Worm (Caenorhabditis elegans) whole organism, L4/young adult: ENCODE data around the gene oac-53.

ENCODE experiments used
- W03F9.2 ChIP-seq: fragments of 150-350 bp; optimal IDR thresholded peaks from 2 replicates; lab custom pipeline; 2014; ENCODE audit warnings: missing biosample characterization, missing genetic modification characterization
- dao-5 ChIP-seq: sonication (generic microtip); optimal IDR thresholded peaks from 2 replicates; lab custom pipeline; 2016; ENCODE audit warnings: missing genotype, missing genetic modification characterization, moderate library complexity, missing compliant biosample characterization
- him-1 ChIP-seq: sonication (generic microtip); optimal IDR thresholded peaks from 2 replicates; lab custom pipeline; 2016; ENCODE audit warnings: missing genotype, missing genetic modification reagents, missing genetic modification characterization, missing compliant biosample characterization

Gene oac-53

DNA sequence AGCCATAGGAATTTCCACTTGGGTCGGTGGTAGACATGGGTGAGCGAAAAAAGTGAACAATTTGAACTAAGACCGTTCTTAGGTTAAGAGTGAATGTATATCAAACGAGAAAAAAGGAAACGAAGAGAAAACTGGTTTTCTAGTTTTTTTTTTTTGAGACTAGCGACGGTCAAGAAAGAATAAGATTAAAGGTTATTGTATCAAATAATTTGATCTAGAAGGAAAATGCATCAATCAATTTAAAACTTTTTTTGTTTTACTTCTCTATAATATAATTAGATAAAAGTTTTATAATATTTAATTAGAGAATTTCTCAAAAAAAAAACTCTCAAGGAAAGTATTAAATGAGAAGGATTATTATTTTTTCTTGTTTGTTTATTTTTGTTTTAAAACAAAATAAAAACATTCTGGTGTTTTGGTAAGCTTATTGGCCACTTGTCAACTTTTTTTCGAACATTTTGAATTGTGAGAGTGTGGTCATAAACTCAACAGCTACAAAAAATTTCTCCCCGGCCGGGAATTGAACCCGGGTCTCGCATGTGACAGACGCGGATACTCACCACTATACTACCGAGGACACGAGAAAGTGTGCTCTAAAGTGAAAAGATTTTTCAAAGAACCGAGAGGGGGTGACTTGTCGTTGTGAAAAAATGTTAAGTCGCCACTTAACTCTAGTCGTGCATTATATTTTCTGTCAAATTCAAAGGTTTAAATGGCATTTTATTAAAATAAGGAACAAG, 17.6 kb upstream of the oac-53 start, which contains the start of gene W06G6.17:
Gene W06G6.17, minus strand, starts transcription at position 51 of the 740 bp plus-strand sequence.
- TF ChIP-seq him-1 (tag; lab: Kevin White, UChicago) (no peak), dao-5 (tag; lab: Kevin White, UChicago) (no peak), W03F9.2 (tag; lab: Kevin White, UChicago) (no peak)

ce11 chrV:16643558-16643957, 15.8 kb upstream of the oac-53 start, which contains the start of gene srw-77:
Gene srw-77 (minus strand): TSS chrV:16643658.
- TF ChIP-seq W03F9.2 (tag; lab: Kevin White, UChicago) (no peak), dao-5 (tag; lab: Kevin White, UChicago) (no peak), him-1 (tag; lab: Kevin White, UChicago) (no peak)

DNA sequence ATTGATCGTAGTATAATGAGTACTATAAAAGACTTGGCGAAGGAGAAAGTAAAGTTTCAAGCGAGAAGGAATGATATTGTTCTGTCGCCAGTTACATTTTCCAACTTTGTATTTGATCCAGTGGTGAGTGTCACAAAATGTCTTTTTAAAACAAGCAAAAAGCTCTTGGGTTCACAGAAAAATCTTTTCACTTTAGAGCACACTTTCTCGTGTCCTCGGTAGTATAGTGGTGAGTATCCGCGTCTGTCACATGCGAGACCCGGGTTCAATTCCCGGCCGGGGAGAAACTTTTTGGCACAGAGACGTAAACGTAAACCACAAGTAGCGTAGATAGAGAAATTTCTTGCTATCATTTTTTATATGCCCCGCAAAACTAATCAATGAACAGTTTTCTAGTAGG, 12.6 kb upstream of the oac-53 start:
- TF ChIP-seq W03F9.2 (tag; lab: Kevin White, UChicago) (no peak), him-1 (tag; lab: Kevin White, UChicago) (no peak), dao-5 (tag; lab: Kevin White, UChicago) (no peak)

- TF ChIP-seq dao-5 (tag; lab: Kevin White, UChicago): no peak
- TF ChIP-seq W03F9.2 (tag; lab: Kevin White, UChicago): no peak
Observed at ce11 chrV:16638204-16638603, 10.4 kb upstream of the oac-53 start, which contains the start of gene srw-76. Gene srw-76 (minus strand): TSS chrV:16638304.

DNA sequence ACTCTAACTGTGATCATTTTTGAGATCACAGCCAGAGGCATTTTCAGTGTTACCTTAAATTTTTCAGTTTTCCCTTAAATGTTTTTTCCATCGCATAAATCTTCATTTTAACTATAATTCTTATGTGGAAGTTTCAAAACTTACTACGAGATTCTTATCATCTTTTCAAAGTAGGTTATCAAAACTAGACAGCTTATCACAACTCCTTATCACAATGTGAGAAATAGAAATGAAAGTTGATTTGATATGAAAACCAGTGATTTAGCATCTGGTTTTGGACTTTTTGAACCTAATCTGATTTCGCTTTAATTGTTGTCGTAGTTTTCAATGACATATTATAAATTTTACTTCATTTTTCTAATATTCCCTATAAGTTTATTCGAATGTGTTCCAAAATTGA, 8.1 kb upstream of the oac-53 start, which contains the start of gene mltn-11:
Gene mltn-11, plus strand, starts transcription at position 276 of the 400 bp plus-strand sequence.
- TF ChIP-seq him-1 (tag; lab: Kevin White, UChicago): no peak
- TF ChIP-seq W03F9.2 (tag; lab: Kevin White, UChicago): no peak
- TF ChIP-seq dao-5 (tag; lab: Kevin White, UChicago): no peak

DNA sequence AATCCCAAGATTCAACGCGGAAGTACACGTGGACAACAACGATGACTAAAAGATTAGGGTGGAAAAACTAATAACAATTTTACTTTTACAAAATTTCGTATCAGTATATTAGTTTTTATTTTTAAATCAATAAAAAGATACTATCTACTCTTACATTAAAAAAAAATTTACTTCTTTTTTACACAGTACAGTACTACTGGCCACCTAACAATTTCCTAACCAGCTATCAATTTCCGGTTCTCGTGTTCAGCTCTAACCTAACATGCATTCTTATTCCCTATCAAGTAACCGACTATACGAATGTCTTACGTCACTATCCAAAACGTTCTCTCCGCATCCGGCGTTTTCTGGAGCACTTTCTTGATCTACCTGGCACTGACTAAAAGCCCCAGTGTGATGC, 1.8 kb upstream of the oac-53 start, which contains the start of gene srd-21:
Gene srd-21, plus strand, starts transcription at position 301 of the 400 bp plus-strand sequence.
- no peak for TF ChIP-seq W03F9.2 (tag; lab: Kevin White, UChicago)

DNA sequence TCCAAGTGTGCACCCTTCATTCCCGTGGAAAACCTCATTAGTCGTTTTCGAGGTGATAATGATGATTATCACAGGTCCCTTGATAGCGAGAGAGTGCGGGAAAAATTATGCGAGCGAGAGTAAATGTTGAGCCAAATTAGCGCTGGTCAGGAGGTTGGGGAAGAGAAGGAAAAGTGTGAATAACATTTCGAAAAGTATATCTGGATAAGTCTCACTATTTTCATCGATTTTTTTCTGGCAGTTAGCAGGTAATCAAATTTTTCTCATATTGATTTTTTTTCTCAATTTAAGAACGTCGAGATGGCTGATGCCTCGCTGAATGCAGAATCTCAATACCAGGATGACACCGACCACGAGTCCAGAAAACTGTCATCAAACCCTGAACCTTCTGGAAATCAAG, 1.2 kb upstream of the oac-53 start, which contains the start of gene W06G6.2:
Gene W06G6.2, plus strand, starts transcription at position 301 of the 400 bp plus-strand sequence.
- TF ChIP-seq W03F9.2 (tag; lab: Kevin White, UChicago) (no peak), him-1 (tag; lab: Kevin White, UChicago) (no peak), dao-5 (tag; lab: Kevin White, UChicago) (no peak)

- TF ChIP-seq W03F9.2 (tag; lab: Kevin White, UChicago) (no peak), dao-5 (tag; lab: Kevin White, UChicago) (no peak), him-1 (tag; lab: Kevin White, UChicago) (no peak)
Observed at ce11 chrV:16622754-16623261, 5.0 kb downstream of the oac-53 start, which contains the start of gene Y70C5A.2. Gene Y70C5A.2 (minus strand): TSS chrV:16623211.

DNA sequence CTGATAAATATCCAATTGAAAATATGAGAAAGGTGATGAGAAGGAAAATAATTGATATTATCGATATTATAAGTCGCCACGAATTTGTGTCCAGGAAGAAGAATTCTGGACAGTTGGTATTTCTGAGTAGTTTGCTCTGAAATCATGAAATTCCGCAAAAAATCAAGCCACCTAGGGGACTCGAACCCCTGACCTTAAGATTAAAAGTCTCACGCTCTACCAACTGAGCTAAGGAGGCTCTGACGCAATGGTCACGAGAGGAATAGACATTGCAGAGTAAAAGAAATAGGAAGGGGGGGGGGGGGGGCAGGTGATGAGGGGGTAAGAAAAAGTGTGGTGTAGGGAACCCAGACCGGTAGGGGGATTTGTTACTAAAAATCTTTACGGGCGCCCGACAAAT, 5.9 kb downstream of the oac-53 start:
- TF ChIP-seq W03F9.2 (tag; lab: Kevin White, UChicago) (no peak), him-1 (tag; lab: Kevin White, UChicago) (no peak), dao-5 (tag; lab: Kevin White, UChicago) (no peak)

ce11 chrV:16620874-16621273, 6.9 kb downstream of the oac-53 start, which contains the start of gene Y70C5A.3:
Gene Y70C5A.3 (minus strand): TSS chrV:16620923.
- TF ChIP-seq W03F9.2 (tag; lab: Kevin White, UChicago): no peak

DNA sequence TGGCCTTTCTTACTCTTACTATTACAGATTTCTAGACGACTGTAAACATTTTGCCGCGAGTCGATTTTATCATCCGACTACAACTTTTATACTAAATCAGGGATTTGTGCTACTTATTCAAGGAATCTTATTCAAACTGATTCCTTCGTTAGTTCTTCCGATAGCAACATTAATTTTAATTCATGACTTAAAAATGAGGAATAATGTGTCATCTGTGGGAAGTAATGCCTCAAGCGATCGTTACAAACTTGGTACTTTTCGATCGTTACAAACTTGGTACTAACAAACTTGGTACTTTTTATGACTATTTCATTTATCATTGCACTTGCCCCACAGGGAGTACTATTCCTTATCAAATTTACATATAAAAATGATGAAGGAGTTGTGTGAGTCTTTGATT, 10.3 kb downstream of the oac-53 start, which contains the start of gene Y70C5A.4:
Gene Y70C5A.4, plus strand, starts transcription at position 301 of the 400 bp plus-strand sequence.
- no peak for TF ChIP-seq W03F9.2 (tag; lab: Kevin White, UChicago)
- TF ChIP-seq dao-5 (tag; lab: Kevin White, UChicago): no peak
- no peak for TF ChIP-seq him-1 (tag; lab: Kevin White, UChicago)

- TF ChIP-seq him-1 (tag; lab: Kevin White, UChicago) (no peak), dao-5 (tag; lab: Kevin White, UChicago) (no peak)
Observed at ce11 chrV:16610791-16611385, 16.9 kb downstream of the oac-53 start, which contains the start of gene srw-54. Gene srw-54 (plus strand): TSS chrV:16611335.

ce11 chrV:16610094-16610493, 17.7 kb downstream of the oac-53 start:
- TF ChIP-seq dao-5 (tag; lab: Kevin White, UChicago): no peak
- TF ChIP-seq W03F9.2 (tag; lab: Kevin White, UChicago): no peak
- TF ChIP-seq him-1 (tag; lab: Kevin White, UChicago): no peak
